Worm (Caenorhabditis elegans) whole organism, L1 larva: ENCODE results near the gene pcn-1.

Experiments used
- C04F5.9 ChIP-seq: sonication (generic microtip); optimal IDR thresholded peaks from 2 replicates; lab custom pipeline; 2016; ENCODE audit warnings: missing genetic modification characterization, missing compliant biosample characterization
- F16B12.6 ChIP-seq: fragments of 150-350 bp; optimal IDR thresholded peaks from 2 replicates; lab custom pipeline; 2014; ENCODE audit warnings: missing biosample characterization, missing genetic modification characterization
- Y116A8C.19 ChIP-seq: sonication (generic microtip); optimal IDR thresholded peaks from 2 replicates; lab custom pipeline; 2016; ENCODE audit warnings: missing compliant biosample characterization, missing genetic modification characterization, borderline replicate concordance
- alr-1 ChIP-seq: fragments of 200-800 bp; sonication (Bioruptor generic); optimal IDR thresholded peaks from 2 replicates; lab custom pipeline; 2018; ENCODE audit warnings: borderline replicate concordance, mild to moderate bottlenecking, missing genetic modification characterization, missing compliant biosample characterization
- aly-2 ChIP-seq: fragments of 150-350 bp; optimal IDR thresholded peaks from 2 replicates; lab custom pipeline; 2014; ENCODE audit warnings: missing biosample characterization, missing genetic modification characterization
- blmp-1 ChIP-seq: fragments of 150-350 bp; optimal IDR thresholded peaks from 2 replicates; lab custom pipeline; 2014; ENCODE audit warnings: missing biosample characterization, missing genetic modification characterization
- ceh-82 ChIP-seq, 3 experiments: fragments of 150-350 bp in 1 of 3; sonication (generic microtip) in 2 of 3; optimal IDR thresholded peaks; 2 replicates each; lab custom pipeline; 2014 to 2017; ENCODE audit warnings: missing biosample characterization in 3 of 3, missing genetic modification characterization in 3 of 3
- ceh-88 ChIP-seq: fragments of 200-800 bp; sonication (Bioruptor generic); IDR thresholded peaks from 2 replicates; pipeline ENCODE4 v1.3.6; 2022; ENCODE audit warnings: missing genetic modification characterization, missing compliant biosample characterization
- ceh-90 ChIP-seq: sonication (generic microtip); optimal IDR thresholded peaks from 2 replicates; lab custom pipeline; 2016; ENCODE audit warnings: missing genetic modification characterization, missing compliant biosample characterization
- efl-3 ChIP-seq: fragments of 200-800 bp; sonication (Bioruptor generic); optimal IDR thresholded peaks from 2 replicates; lab custom pipeline; 2018; ENCODE audit warnings: mild to moderate bottlenecking, missing genetic modification characterization, missing compliant biosample characterization
- egl-27 ChIP-seq, 2 experiments: fragments of 150-350 bp in 1 of 2; sonication (generic microtip); optimal IDR thresholded peaks; 3 replicates each; lab custom pipeline; 2017 to 2018; ENCODE audit warnings: missing biosample characterization in 2 of 2, missing genetic modification characterization in 2 of 2, missing genetic modification reagents in 2 of 2
- elt-2 ChIP-seq: sonication (generic microtip); optimal IDR thresholded peaks from 2 replicates; lab custom pipeline; 2016; ENCODE audit warnings: missing genetic modification characterization, mild to moderate bottlenecking, inconsistent platforms, missing compliant biosample characterization, missing genetic modification reagents
- elt-3 ChIP-seq, 6 experiments: fragments of 150-350 bp in 1 of 6; sonication (generic microtip); optimal IDR thresholded peaks; 2 replicates each; lab custom pipeline; 2017 to 2018; ENCODE audit warnings: missing biosample characterization in 6 of 6, missing genetic modification characterization in 6 of 6, inconsistent platforms in 1 of 6
- ets-5 ChIP-seq: fragments of 200-800 bp; sonication (Bioruptor generic); IDR thresholded peaks from 2 replicates; pipeline ENCODE4 v1.3.6; 2022; ENCODE audit warnings: missing genetic modification characterization, missing compliant biosample characterization
- fkh-10 ChIP-seq: sonication (generic microtip); optimal IDR thresholded peaks from 2 replicates; lab custom pipeline; 2017; ENCODE audit warnings: missing biosample characterization, missing genetic modification reagents, missing genetic modification characterization
- fkh-4 ChIP-seq: sonication (generic microtip); optimal IDR thresholded peaks from 2 replicates; lab custom pipeline; 2016; ENCODE audit warnings: missing compliant biosample characterization, missing genetic modification characterization, borderline replicate concordance
- fkh-8 ChIP-seq: sonication (generic microtip); optimal IDR thresholded peaks from 2 replicates; lab custom pipeline; 2016; ENCODE audit warnings: mild to moderate bottlenecking, missing genetic modification characterization, missing compliant biosample characterization
- grh-1 ChIP-seq: fragments of 200-800 bp; sonication (Bioruptor generic); IDR thresholded peaks from 2 replicates; pipeline ENCODE4 v1.3.6; 2022; ENCODE audit warnings: missing genetic modification reagents, missing genetic modification characterization, missing compliant biosample characterization
- hlh-17 ChIP-seq: fragments of 200-800 bp; sonication (Bioruptor generic); optimal IDR thresholded peaks from 2 replicates; lab custom pipeline; 2018; ENCODE audit warnings: missing genetic modification characterization, mild to moderate bottlenecking, missing compliant biosample characterization, moderate library complexity, borderline replicate concordance
- isw-1 ChIP-seq: fragments of 200-800 bp; sonication (Bioruptor generic); IDR thresholded peaks from 2 replicates; pipeline ENCODE4 v1.3.6; 2022; ENCODE audit warnings: missing genetic modification characterization, missing compliant biosample characterization
- jun-1 ChIP-seq: fragments of 150-350 bp; optimal IDR thresholded peaks from 2 replicates; lab custom pipeline; 2014; ENCODE audit warnings: missing biosample characterization, missing genetic modification reagents, missing genetic modification characterization
- lin-15B ChIP-seq: fragments of 150-350 bp; sonication (generic microtip); optimal IDR thresholded peaks from 3 replicates; lab custom pipeline; 2014; ENCODE audit warnings: missing biosample characterization, missing genetic modification characterization
- lir-3 ChIP-seq: sonication (generic microtip); optimal IDR thresholded peaks from 2 replicates; lab custom pipeline; 2016; ENCODE audit warnings: mild to moderate bottlenecking, missing genetic modification characterization, moderate library complexity, missing compliant biosample characterization; ENCODE audit not compliant: poor library complexity
- lsy-2 ChIP-seq, 2 experiments: fragments of 150-350 bp; optimal IDR thresholded peaks; 2 replicates each; lab custom pipeline; 2014; ENCODE audit warnings: missing biosample characterization in 2 of 2, missing genetic modification characterization in 2 of 2
- mab-9 ChIP-seq: fragments of 200-800 bp; sonication (Bioruptor generic); IDR thresholded peaks from 2 replicates; pipeline ENCODE4 v1.3.6; 2022; ENCODE audit warnings: missing genetic modification reagents, missing genetic modification characterization, missing compliant biosample characterization
- nhr-11 ChIP-seq: fragments of 150-350 bp; optimal IDR thresholded peaks from 2 replicates; lab custom pipeline; 2014; ENCODE audit warnings: missing biosample characterization, missing genetic modification characterization
- nhr-12 ChIP-seq: sonication (generic microtip); optimal IDR thresholded peaks from 2 replicates; lab custom pipeline; 2017; ENCODE audit warnings: missing biosample characterization, missing genetic modification characterization
- nhr-19 ChIP-seq: fragments of 200-800 bp; sonication (Bioruptor generic); conservative IDR thresholded peaks from 2 replicates; pipeline ENCODE4 v1.3.6; 2022; ENCODE audit warnings: missing genetic modification characterization, missing compliant biosample characterization
- nhr-20 ChIP-seq: sonication (generic microtip); optimal IDR thresholded peaks from 2 replicates; lab custom pipeline; 2016; ENCODE audit warnings: mild to moderate bottlenecking, missing genetic modification characterization, missing compliant biosample characterization
- nhr-28 ChIP-seq: fragments of 150-350 bp; optimal IDR thresholded peaks from 2 replicates; lab custom pipeline; 2014; ENCODE audit warnings: missing biosample characterization, missing genetic modification characterization
- nhr-71 ChIP-seq: sonication (generic microtip); optimal IDR thresholded peaks from 2 replicates; lab custom pipeline; 2016; ENCODE audit warnings: mild to moderate bottlenecking, missing genetic modification characterization, moderate library complexity, missing compliant biosample characterization
- nhr-76 ChIP-seq: sonication (generic microtip); optimal IDR thresholded peaks from 2 replicates; lab custom pipeline; 2017; ENCODE audit warnings: missing biosample characterization, missing genetic modification characterization
- nhr-85 ChIP-seq: sonication (generic microtip); peaks from one replicate; lab custom pipeline; 2016; ENCODE audit warnings: missing genetic modification characterization, inconsistent platforms, missing compliant biosample characterization
- nhr-90 ChIP-seq: sonication (generic microtip); optimal IDR thresholded peaks from 2 replicates; lab custom pipeline; 2016; ENCODE audit warnings: mild to moderate bottlenecking, missing genetic modification characterization, missing compliant biosample characterization; ENCODE audit not compliant: poor library complexity
- pax-3 ChIP-seq: fragments of 200-800 bp; sonication (Bioruptor generic); optimal IDR thresholded peaks from 2 replicates; lab custom pipeline; 2018; ENCODE audit warnings: mild to moderate bottlenecking, missing genetic modification characterization, moderate library complexity, missing compliant biosample characterization
- rnt-1 ChIP-seq: sonication (generic microtip); optimal IDR thresholded peaks from 2 replicates; lab custom pipeline; 2016; ENCODE audit warnings: mild to moderate bottlenecking, missing genetic modification characterization, moderate library complexity, missing compliant biosample characterization
- snpc-4 ChIP-seq: fragments of 150-350 bp; optimal IDR thresholded peaks from 2 replicates; lab custom pipeline; 2014; ENCODE audit warnings: missing biosample characterization, missing genetic modification characterization
- sox-4 ChIP-seq: sonication (generic microtip); optimal IDR thresholded peaks from 2 replicates; lab custom pipeline; 2016; ENCODE audit warnings: missing genetic modification characterization, missing compliant biosample characterization
- sptf-1 ChIP-seq: fragments of 150-350 bp; optimal IDR thresholded peaks from 2 replicates; lab custom pipeline; 2014; ENCODE audit warnings: missing biosample characterization, missing genetic modification characterization
- sup-37 ChIP-seq: fragments of 200-800 bp; sonication (Bioruptor generic); optimal IDR thresholded peaks from 2 replicates; lab custom pipeline; 2018; ENCODE audit warnings: mild to moderate bottlenecking, missing genetic modification characterization, missing compliant biosample characterization
- swsn-7 ChIP-seq: sonication (generic microtip); optimal IDR thresholded peaks from 2 replicates; lab custom pipeline; 2016; ENCODE audit warnings: missing genetic modification characterization, missing compliant biosample characterization
- tbx-2 ChIP-seq: sonication (generic microtip); optimal IDR thresholded peaks from 2 replicates; lab custom pipeline; 2016; ENCODE audit warnings: missing genetic modification characterization, missing compliant biosample characterization
- tlp-1 ChIP-seq: fragments of 150-350 bp; optimal IDR thresholded peaks from 2 replicates; lab custom pipeline; 2014; ENCODE audit warnings: missing biosample characterization, missing genetic modification characterization
- unc-130 ChIP-seq: fragments of 150-350 bp; optimal IDR thresholded peaks from 2 replicates; lab custom pipeline; 2017; ENCODE audit warnings: missing biosample characterization, missing genetic modification characterization, inconsistent platforms
- unc-86 ChIP-seq: sonication (generic microtip); optimal IDR thresholded peaks from 2 replicates; lab custom pipeline; 2016; ENCODE audit warnings: missing genetic modification characterization, missing compliant biosample characterization
- unc-98 ChIP-seq: fragments of 200-800 bp; sonication (Bioruptor generic); IDR thresholded peaks from 2 replicates; pipeline ENCODE4 v1.3.6; 2022; ENCODE audit warnings: missing genetic modification characterization, missing compliant biosample characterization
- xbp-1 ChIP-seq: sonication (generic microtip); optimal IDR thresholded peaks from 2 replicates; lab custom pipeline; 2016; ENCODE audit warnings: missing genetic modification characterization, missing compliant biosample characterization
- zag-1 ChIP-seq: fragments of 150-350 bp; optimal IDR thresholded peaks from 2 replicates; lab custom pipeline; 2014; ENCODE audit warnings: missing biosample characterization, missing genetic modification characterization
- zip-4 ChIP-seq: fragments of 200-800 bp; sonication (Bioruptor generic); optimal IDR thresholded peaks from 2 replicates; lab custom pipeline; 2018; ENCODE audit warnings: mild to moderate bottlenecking, missing genetic modification characterization, moderate library complexity, missing compliant biosample characterization

Gene pcn-1

DNA sequence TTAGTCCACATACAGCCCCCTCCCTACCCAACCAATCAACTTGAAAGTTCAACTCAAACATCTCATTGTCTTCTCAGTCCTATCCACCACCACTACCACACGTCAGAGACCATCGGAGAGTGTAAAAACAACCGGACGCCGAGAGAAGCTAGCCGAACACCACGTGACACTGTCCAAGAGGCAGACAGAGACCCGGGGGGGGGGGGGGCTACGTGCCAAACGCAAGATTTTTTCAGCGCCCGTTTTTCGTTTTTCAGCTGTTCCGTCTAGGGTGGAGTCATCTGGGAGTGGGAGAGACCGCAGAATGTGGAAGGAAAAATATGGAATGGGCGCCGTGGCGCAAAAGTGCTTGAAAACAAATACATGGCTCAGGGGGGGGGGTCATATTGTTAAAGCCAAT is 23.3 kb downstream of the pcn-1 start (continued):
- peak; percentile 65 for TF ChIP-seq rnt-1
- TF ChIP-seq pax-3, result peak; percentile 67
- no peak for TF ChIP-seq lin-15B
- TF ChIP-seq jun-1 (tag; lab: Kevin White, UChicago), result no peak
- TF ChIP-seq C04F5.9 (tag; lab: Kevin White, UChicago), result no peak
- no peak for TF ChIP-seq elt-3 (tag; optimal IDR thresholded peaks at IDR 0.05; lab: Kevin White, UChicago)
- no peak for TF ChIP-seq nhr-76 (tag; lab: Kevin White, UChicago)
- TF ChIP-seq egl-27 (tag; optimal IDR thresholded peaks at IDR 0.05; lab: Kevin White, UChicago), result no peak
- TF ChIP-seq grh-1 (GFP tag; lab: Robert Waterston, UW), result 0 out of 2 replicates have a peak, but pooled peaks have one; percentile 35
- TF ChIP-seq aly-2 (tag; lab: Kevin White, UChicago), result no peak
- no peak for TF ChIP-seq mab-9
- TF ChIP-seq ets-5 (GFP tag; lab: Robert Waterston, UW), result no peak
- TF ChIP-seq ceh-90, result no peak
- TF ChIP-seq zip-4 (GFP tag; lab: Kevin White, UChicago), result no peak
- peak; percentile 0 for TF ChIP-seq lir-3 (tag; lab: Kevin White, UChicago)
- peak; percentile 14 for TF ChIP-seq xbp-1
- no peak for TF ChIP-seq F16B12.6 (tag; lab: Kevin White, UChicago)
- no peak for TF ChIP-seq sup-37
- TF ChIP-seq swsn-7 (tag; lab: Kevin White, UChicago), result peak; percentile 44
- peak; percentile 68 for TF ChIP-seq nhr-20 (tag; lab: Kevin White, UChicago)
- TF ChIP-seq sox-4 (tag; lab: Kevin White, UChicago), result no peak
- TF ChIP-seq hlh-17, result no peak
- no peak for TF ChIP-seq alr-1 (tag; lab: Kevin White, UChicago)
- peak; percentile 73 for TF ChIP-seq fkh-8 (tag; lab: Kevin White, UChicago)
- no peak for TF ChIP-seq nhr-12
- TF ChIP-seq nhr-28 (tag; lab: Kevin White, UChicago), result no peak
- TF ChIP-seq blmp-1 (tag; lab: Kevin White, UChicago), result peak; percentile 4
- no peak for TF ChIP-seq tlp-1 (tag; lab: Kevin White, UChicago)
- peak; percentile 76 for TF ChIP-seq nhr-19 (GFP tag; lab: Robert Waterston, UW)
- no peak for TF ChIP-seq fkh-4 (tag; lab: Kevin White, UChicago)
- no peak for TF ChIP-seq unc-86
- no peak for TF ChIP-seq efl-3
- TF ChIP-seq nhr-90 (tag; lab: Kevin White, UChicago), result peak; percentile 43
- no peak for TF ChIP-seq unc-130 (tag; lab: Kevin White, UChicago)
- no peak for TF ChIP-seq zag-1 (tag; lab: Kevin White, UChicago)

DNA sequence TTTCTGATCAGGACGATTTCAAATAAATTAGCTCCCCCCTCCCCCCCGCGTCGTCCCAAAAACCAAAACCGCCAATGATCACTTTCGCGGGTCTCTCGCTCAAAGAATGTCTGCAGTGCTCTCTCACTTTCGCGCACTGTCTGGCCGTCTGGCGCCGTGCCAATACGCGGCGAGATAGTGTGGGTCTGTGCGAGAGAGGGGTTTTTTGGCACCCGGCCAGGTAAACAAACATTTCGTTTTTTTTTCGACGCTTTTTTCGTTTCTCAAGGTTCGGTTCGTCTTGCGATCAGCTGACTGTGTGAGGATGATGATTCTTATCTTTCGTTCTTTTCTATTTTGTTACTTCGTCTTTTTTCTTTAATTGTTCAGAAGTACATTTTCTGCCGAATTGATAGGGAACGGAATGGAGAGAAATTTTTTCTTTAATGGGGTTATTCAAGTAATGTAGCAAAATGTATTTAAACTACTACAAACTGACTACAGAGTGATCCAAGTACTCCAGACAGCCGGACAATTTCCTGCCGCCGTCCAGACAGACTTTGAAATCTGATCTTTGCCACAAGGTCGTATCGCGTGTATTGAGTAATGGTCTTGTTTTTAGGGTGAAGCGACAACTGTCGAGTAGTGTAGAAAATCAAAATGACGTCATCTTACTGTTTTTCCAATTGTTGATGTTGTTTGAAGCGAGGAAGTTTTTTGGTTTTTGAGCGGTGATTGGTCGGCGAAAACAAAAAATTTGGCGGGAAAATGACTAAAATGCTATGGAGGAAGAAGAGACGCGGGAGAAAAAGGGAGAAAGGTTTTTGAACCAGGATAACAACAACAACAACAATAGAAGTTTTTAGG is 24.9 kb downstream of the pcn-1 start:
- peak; percentile 67 for TF ChIP-seq elt-2 (tag; lab: Kevin White, UChicago)
- peak; percentile 85 for TF ChIP-seq nhr-71 (tag; lab: Kevin White, UChicago)
- TF ChIP-seq unc-98, result no peak
- no peak for TF ChIP-seq alr-1 (tag; lab: Kevin White, UChicago)
- TF ChIP-seq sup-37, result peak; percentile 50
- no peak for TF ChIP-seq hlh-17
- no peak for TF ChIP-seq F16B12.6 (tag; lab: Kevin White, UChicago)
- no peak for TF ChIP-seq sox-4 (tag; lab: Kevin White, UChicago)
- peak; percentile 76 for TF ChIP-seq nhr-19 (GFP tag; lab: Robert Waterston, UW)
- TF ChIP-seq nhr-90 (tag; lab: Kevin White, UChicago), result peak; percentile 38
- no peak for TF ChIP-seq aly-2 (tag; lab: Kevin White, UChicago)
- no peak for TF ChIP-seq sptf-1 (tag; lab: Kevin White, UChicago)
- TF ChIP-seq Y116A8C.19, result no peak
- no peak for TF ChIP-seq lin-15B
- TF ChIP-seq snpc-4, result no peak
- peak; percentile 96 for TF ChIP-seq nhr-85 (tag; lab: Kevin White, UChicago)
- TF ChIP-seq tbx-2 (tag; lab: Kevin White, UChicago), result peak; percentile 82
- no peak for TF ChIP-seq zag-1 (tag; lab: Kevin White, UChicago)
- no peak for TF ChIP-seq nhr-11
- peak; percentile 29 to 77 (median 67) for TF ChIP-seq ceh-82 (tag; optimal IDR thresholded peaks at IDR 0.05; lab: Kevin White, UChicago)
- TF ChIP-seq ceh-88 (GFP tag; lab: Robert Waterston, UW), result no peak
- peak; percentile 22 for TF ChIP-seq fkh-10
- TF ChIP-seq isw-1 (GFP tag; lab: Robert Waterston, UW), result 0 out of 2 replicates have a peak, but pooled peaks have one; percentile 5
- peak; percentile 73 for TF ChIP-seq jun-1 (tag; lab: Kevin White, UChicago)
- TF ChIP-seq unc-86, result peak; percentile 0
- TF ChIP-seq lsy-2 (tag; optimal IDR thresholded peaks at IDR 0.05; lab: Kevin White, UChicago), result peak; percentile 50 to 81
